Worm (Caenorhabditis elegans) whole organism, early embryonic: ENCODE results near the gene syd-1.

ENCODE experiments used
- B0310.2 ChIP-seq: sonication (generic microtip); optimal IDR thresholded peaks from 2 replicates; lab custom pipeline; 2016; ENCODE audit warnings: mild to moderate bottlenecking, missing genetic modification characterization, missing compliant biosample characterization
- ama-1 ChIP-seq: fragments of 150-350 bp; optimal IDR thresholded peaks from 2 replicates; lab custom pipeline; 2014
- ets-7 ChIP-seq: sonication (generic microtip); optimal IDR thresholded peaks from 2 replicates; lab custom pipeline; 2016; ENCODE audit warnings: missing genotype, missing genetic modification characterization, missing compliant biosample characterization
- flt-1 ChIP-seq: fragments of 200-800 bp; sonication (Bioruptor generic); IDR thresholded peaks from 2 replicates; pipeline ENCODE4 v1.3.6; 2022; ENCODE audit warnings: missing genetic modification characterization, missing compliant biosample characterization
- hmg-4 ChIP-seq: fragments of 200-800 bp; sonication (Bioruptor generic); optimal IDR thresholded peaks from 2 replicates; lab custom pipeline; 2018; ENCODE audit warnings: mild to moderate bottlenecking, missing genetic modification characterization, missing compliant biosample characterization
- scrt-1 ChIP-seq: fragments of 200-800 bp; sonication (Bioruptor generic); IDR thresholded peaks from 2 replicates; pipeline ENCODE4 v1.3.6; 2022; ENCODE audit warnings: missing genetic modification characterization, missing compliant biosample characterization

DNA sequence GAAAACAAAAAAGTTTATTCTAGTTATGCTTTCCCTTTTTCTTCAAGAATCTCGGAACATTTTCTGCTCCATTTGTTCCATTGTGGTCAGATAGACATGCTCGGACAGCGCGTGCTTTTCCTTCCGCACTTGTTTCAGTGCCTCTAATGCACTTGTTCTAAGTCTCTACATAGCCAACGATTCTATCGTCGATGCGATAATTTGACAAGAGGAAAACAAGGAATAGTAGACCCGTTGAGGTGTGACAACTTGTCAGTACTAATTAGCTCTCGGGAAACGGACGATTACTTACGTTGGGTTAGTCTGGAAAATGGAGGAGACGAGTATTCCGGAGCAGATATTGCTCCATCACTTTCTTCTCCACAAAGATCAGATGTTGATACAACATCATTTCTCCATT is 6.4 kb downstream of the syd-1 start:
- no peak for TF ChIP-seq hmg-4
- TF ChIP-seq scrt-1 (GFP tag; lab: Robert Waterston, UW) = no peak
- TF ChIP-seq flt-1 (GFP tag; lab: Robert Waterston, UW) = no peak
- TF ChIP-seq ama-1 (lab: Kevin White, UChicago) = no peak
- no peak for TF ChIP-seq B0310.2 (tag; lab: Kevin White, UChicago)
- TF ChIP-seq ets-7 = no peak
